Fruit fly (Drosophila melanogaster): Measurements from ENCODE around the gene CG1316.
A peak's percentile ranks its signal among the peaks of the same experiment; 100 is the strongest.

CG1316 gene

DNA sequence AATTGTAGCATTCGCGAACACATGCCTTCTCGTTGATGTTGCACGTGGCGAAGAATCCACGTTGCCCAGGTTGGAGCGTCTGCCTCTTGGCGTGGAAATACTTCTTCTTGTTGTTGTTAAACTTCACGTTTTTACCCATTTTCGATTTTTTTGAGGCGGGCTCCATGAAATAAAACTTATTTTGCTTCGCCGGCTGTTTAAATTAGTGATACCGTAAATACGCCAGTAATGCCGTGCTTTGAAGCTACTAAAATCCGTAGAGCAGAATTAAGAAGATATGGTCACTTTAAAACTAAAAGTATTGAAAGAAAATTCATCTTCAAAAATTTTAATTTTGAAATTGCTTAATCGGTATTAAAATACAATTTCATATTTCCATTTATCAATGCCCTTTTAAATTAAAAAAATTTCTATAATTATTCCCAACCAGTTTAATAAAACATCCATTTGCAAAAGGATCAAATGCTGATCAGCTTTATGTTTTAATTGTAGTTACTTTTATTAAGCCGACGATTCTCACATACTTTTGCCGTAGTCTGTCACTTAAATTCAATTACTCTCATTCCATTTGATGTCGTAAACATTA is 38.5 kb downstream of the CG1316 start, which contains the start of gene CG15014 (continued):
- TF ChIP-seq Sry-δ (GFP tag; optimal IDR thresholded peaks at IDR 0.05) (no peak), Poxn (GFP tag; IDR thresholded peaks at IDR 0.05) (no peak), Stat92E (GFP tag; optimal IDR thresholded peaks at IDR 0.05) (peak in 1 of 3 experiments; percentile 14), pzg (GFP tag; optimal IDR thresholded peaks at IDR 0.05) (peak; percentile 49), stwl (tag; optimal IDR thresholded peaks at IDR 0.05) (peak; percentile 92), mirr (GFP tag; optimal IDR thresholded peaks at IDR 0.05) (no peak), CG4820 (GFP tag; optimal IDR thresholded peaks at IDR 0.05) (no peak), CG9797 (GFP tag; optimal IDR thresholded peaks at IDR 0.05) (peak; percentile 70), onecut (GFP tag; IDR thresholded peaks at IDR 0.05) (no peak), CG31441 (GFP tag; IDR thresholded peaks at IDR 0.05) (no peak), crp (GFP tag; optimal IDR thresholded peaks at IDR 0.05) (peak in 1 of 2 experiments; percentile 42), Lhr (GFP tag; optimal IDR thresholded peaks at IDR 0.05) (peak; percentile 6), MBD-R2 (GFP tag; IDR thresholded peaks at IDR 0.05) (peak; percentile 68), gfzf (GFP tag; optimal IDR thresholded peaks at IDR 0.05) (peak; percentile 85), trem (tag; optimal IDR thresholded peaks at IDR 0.05) (peak; percentile 29), Dp (GFP tag; optimal IDR thresholded peaks at IDR 0.05) (peak; percentile 29), lbe (GFP tag; optimal IDR thresholded peaks at IDR 0.05) (no peak), CG14710 (tag; optimal IDR thresholded peaks at IDR 0.05) (peak; percentile 23), CG4617 (GFP tag; optimal IDR thresholded peaks at IDR 0.05; ENCODE audit: borderline replicate concordance) (peak; percentile 43), row (GFP tag; IDR thresholded peaks at IDR 0.05) (peak; percentile 42; the same call in 2 of the 3 replicates), BEAF-32 (GFP tag; optimal IDR thresholded peaks at IDR 0.05) (peak; percentile 25), CG9876 (GFP tag; optimal IDR thresholded peaks at IDR 0.05) (no peak)

DNA sequence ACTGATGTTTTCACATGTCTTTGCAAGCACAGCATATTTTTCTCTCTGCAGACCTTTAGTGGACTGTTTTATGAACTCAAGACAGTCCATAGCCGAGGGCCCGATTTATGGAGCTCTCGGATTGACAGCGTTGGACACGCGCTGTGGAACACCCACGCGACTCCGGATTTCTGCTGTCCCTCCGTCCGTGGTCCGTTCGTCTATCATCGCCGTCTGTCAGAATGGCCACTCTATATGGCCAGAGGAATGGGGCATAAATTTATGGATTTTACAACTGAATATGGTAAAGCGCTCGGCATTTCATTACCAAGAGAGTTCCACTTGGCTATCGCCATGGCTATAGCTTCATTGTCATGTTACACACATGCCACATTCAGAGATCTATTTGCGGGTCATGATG is 44.4 kb downstream of the CG1316 start:
- peak; percentile 42; the same call in 1 of the 3 replicates for TF ChIP-seq row (GFP tag; IDR thresholded peaks at IDR 0.05)
- TF ChIP-seq stwl (tag; optimal IDR thresholded peaks at IDR 0.05), result no peak
- no peak for TF ChIP-seq gt (GFP tag; IDR thresholded peaks at IDR 0.05)
- peak; percentile 45 for TF ChIP-seq Med (GFP tag)
- TF ChIP-seq btn (GFP tag; optimal IDR thresholded peaks at IDR 0.05), result no peak
- no peak for TF ChIP-seq CG16779 (GFP tag; IDR thresholded peaks at IDR 0.05)
- no peak for TF ChIP-seq CG15514 (GFP tag; optimal IDR thresholded peaks at IDR 0.05)
- TF ChIP-seq CG12769 (tag; optimal IDR thresholded peaks at IDR 0.05), result peak; percentile 27
- TF ChIP-seq zfh2 (GFP tag; optimal IDR thresholded peaks at IDR 0.05), result no peak
- TF ChIP-seq kah (GFP tag; optimal IDR thresholded peaks at IDR 0.05), result no peak
- TF ChIP-seq Ptx1 (GFP tag; IDR thresholded peaks at IDR 0.05), result no peak
- TF ChIP-seq CG8281 (tag; optimal IDR thresholded peaks at IDR 0.05), result no peak
- no peak for TF ChIP-seq pros (GFP tag; optimal IDR thresholded peaks at IDR 0.05)
- no peak for TF ChIP-seq HmgZ (tag; optimal IDR thresholded peaks at IDR 0.05)
- TF ChIP-seq nau (GFP tag; optimal IDR thresholded peaks at IDR 0.05), result no peak
- no peak for TF ChIP-seq mam (GFP tag; optimal IDR thresholded peaks at IDR 0.05)
- TF ChIP-seq CG13894 (tag; optimal IDR thresholded peaks at IDR 0.05), result peak; percentile 83
- TF ChIP-seq D19A (tag; optimal IDR thresholded peaks at IDR 0.05), result no peak
- TF ChIP-seq CG11560 (tag; IDR thresholded peaks at IDR 0.05), result 0 out of 3 replicates have a peak, but pooled peaks have one; percentile 8
- 0 out of 3 replicates have a peak, but pooled peaks have one; percentile 19 for TF ChIP-seq C15 (GFP tag; IDR thresholded peaks at IDR 0.05)
- TF ChIP-seq dm (GFP tag; optimal IDR thresholded peaks at IDR 0.05), result no peak
- peak; percentile 54; the same call in 2 of the 3 replicates for TF ChIP-seq sr (GFP tag; IDR thresholded peaks at IDR 0.05)
- TF ChIP-seq Dfd (GFP tag; optimal IDR thresholded peaks at IDR 0.05), result no peak
- TF ChIP-seq CG1024 (GFP tag; IDR thresholded peaks at IDR 0.05), result no peak
- TF ChIP-seq CG2199 (GFP tag; IDR thresholded peaks at IDR 0.05), result no peak
- no peak for TF ChIP-seq crc (GFP tag; optimal IDR thresholded peaks at IDR 0.05)
- no peak for TF ChIP-seq ara (GFP tag; IDR thresholded peaks at IDR 0.05)
- no peak for TF ChIP-seq hth (optimal IDR thresholded peaks at IDR 0.05)
- no peak for TF ChIP-seq CG10431 (GFP tag; optimal IDR thresholded peaks at IDR 0.05)
- no peak for TF ChIP-seq tna (GFP tag; IDR thresholded peaks at IDR 0.05; ENCODE audit: partially characterized antibody)
